Fruit fly (Drosophila melanogaster): Measurements from ENCODE around the gene CG7906.

CG7906 gene

dm6 chr3L:14272109-14273070, 36.0 kb downstream of the CG7906 start (continued):
- TF ChIP-seq ss (GFP tag; optimal IDR thresholded peaks at IDR 0.05) = peak; percentile 59 to 85
- TF ChIP-seq Smox (GFP tag; optimal IDR thresholded peaks at IDR 0.05) = peak; percentile 90
- peak; percentile 88 for TF ChIP-seq pdm3 (GFP tag; optimal IDR thresholded peaks at IDR 0.05)
- TF ChIP-seq dsx (GFP tag; optimal IDR thresholded peaks at IDR 0.05; ENCODE audit: poor library complexity, severe bottlenecking) = peak; percentile 97
- peak; percentile 98 for TF ChIP-seq CG6808 (GFP tag; optimal IDR thresholded peaks at IDR 0.05)
- TF ChIP-seq salr (GFP tag; optimal IDR thresholded peaks at IDR 0.05) = peak; percentile 87 to 97
- peak; percentile 68 for TF ChIP-seq Hr39 (GFP tag; optimal IDR thresholded peaks at IDR 0.05)
- peak; percentile 97 for TF ChIP-seq acj6 (GFP tag; optimal IDR thresholded peaks at IDR 0.05)
- TF ChIP-seq Ets21C (GFP tag; optimal IDR thresholded peaks at IDR 0.05) = peak; percentile 70
- peak; percentile 85 for TF ChIP-seq Sox102F (GFP tag; optimal IDR thresholded peaks at IDR 0.05)
- peak; percentile 97 for TF ChIP-seq Ets96B (tag; optimal IDR thresholded peaks at IDR 0.05)
- TF ChIP-seq CG6854 (GFP tag; optimal IDR thresholded peaks at IDR 0.05) = peak; percentile 94
- TF ChIP-seq fd85E (GFP tag; optimal IDR thresholded peaks at IDR 0.05) = peak; percentile 69
- peak; percentile 92 for TF ChIP-seq Met (GFP tag; optimal IDR thresholded peaks at IDR 0.05)
- TF ChIP-seq CG16779 (tag; optimal IDR thresholded peaks at IDR 0.05) = peak; percentile 97
- TF ChIP-seq topi (GFP tag; optimal IDR thresholded peaks at IDR 0.05) = peak; percentile 81
- peak; percentile 92 for TF ChIP-seq lz (GFP tag; optimal IDR thresholded peaks at IDR 0.05)
- peak; percentile 97 for TF ChIP-seq CG8119 (GFP tag; IDR thresholded peaks at IDR 0.05)
- peak; percentile 93 for TF ChIP-seq CG9139 (GFP tag; optimal IDR thresholded peaks at IDR 0.05)
- TF ChIP-seq CG11762 (GFP tag; optimal IDR thresholded peaks at IDR 0.05; ENCODE audit: insufficient read depth) = peak; percentile 91
- TF ChIP-seq dac (GFP tag; optimal IDR thresholded peaks at IDR 0.05) = peak; percentile 89
- TF ChIP-seq Lpt (GFP tag; optimal IDR thresholded peaks at IDR 0.05) = peak; percentile 96
- peak; percentile 79 for TF ChIP-seq cyc (GFP tag; optimal IDR thresholded peaks at IDR 0.05)
- TF ChIP-seq CG10669 (GFP tag; optimal IDR thresholded peaks at IDR 0.05) = peak; percentile 97
- TF ChIP-seq CG34406 (GFP tag; optimal IDR thresholded peaks at IDR 0.05) = peak; percentile 98
- peak; percentile 96 for TF ChIP-seq CG3919 (GFP tag; optimal IDR thresholded peaks at IDR 0.05)
- TF ChIP-seq Blimp-1 (GFP tag; optimal IDR thresholded peaks at IDR 0.05) = peak; percentile 68
- TF ChIP-seq esn (GFP tag; optimal IDR thresholded peaks at IDR 0.05) = peak; percentile 97
- peak; percentile 89 for TF ChIP-seq Eip75B (GFP tag; optimal IDR thresholded peaks at IDR 0.05)
- TF ChIP-seq Eip78C (GFP tag) = peak; percentile 83

- peak; percentile 15 for TF ChIP-seq CG6276 (GFP tag; optimal IDR thresholded peaks at IDR 0.05)
- TF ChIP-seq dsx (GFP tag; optimal IDR thresholded peaks at IDR 0.05; ENCODE audit: poor library complexity, severe bottlenecking) = peak; percentile 31
- TF ChIP-seq CG6808 (GFP tag; optimal IDR thresholded peaks at IDR 0.05) = peak; percentile 26
- peak; percentile 58; the same call in 2 of the 3 replicates for TF ChIP-seq CG8119 (GFP tag; IDR thresholded peaks at IDR 0.05)
- no peak for TF ChIP-seq CG11902 (GFP tag; optimal IDR thresholded peaks at IDR 0.05)
- TF ChIP-seq ss (GFP tag; optimal IDR thresholded peaks at IDR 0.05) = peak; percentile 23 to 31
- peak; percentile 26 for TF ChIP-seq achi (GFP tag; optimal IDR thresholded peaks at IDR 0.05)
- TF ChIP-seq salr (GFP tag; optimal IDR thresholded peaks at IDR 0.05) = no peak
- peak; percentile 11 for TF ChIP-seq CG1621 (tag; optimal IDR thresholded peaks at IDR 0.05)
- TF ChIP-seq Eip75B (GFP tag; optimal IDR thresholded peaks at IDR 0.05) = peak; percentile 21
- TF ChIP-seq CG15336 (GFP tag; IDR thresholded peaks at IDR 0.05) = peak; percentile 52; the same call in 1 of the 2 replicates
- peak; percentile 62 for TF ChIP-seq Sox102F (GFP tag; optimal IDR thresholded peaks at IDR 0.05)
- TF ChIP-seq fkh (GFP tag; optimal IDR thresholded peaks at IDR 0.05) = peak; percentile 70
- no peak for TF ChIP-seq CG11762 (GFP tag; optimal IDR thresholded peaks at IDR 0.05; ENCODE audit: insufficient read depth)
- peak; percentile 5 for TF ChIP-seq CG7368 (GFP tag; optimal IDR thresholded peaks at IDR 0.05)
- peak; percentile 68; the same call in 2 of the 3 replicates for TF ChIP-seq eg (GFP tag; IDR thresholded peaks at IDR 0.05)
- peak; percentile 43 for TF ChIP-seq Hr39 (GFP tag; optimal IDR thresholded peaks at IDR 0.05)
- TF ChIP-seq net (GFP tag; optimal IDR thresholded peaks at IDR 0.05) = no peak
- peak; percentile 61; the same call in 2 of the 3 replicates for TF ChIP-seq CG6163 (GFP tag; IDR thresholded peaks at IDR 0.05)
- peak; percentile 78 for TF ChIP-seq svp (GFP tag)
- TF ChIP-seq CG3919 (GFP tag; optimal IDR thresholded peaks at IDR 0.05) = peak; percentile 3
- TF ChIP-seq CG6854 (GFP tag; optimal IDR thresholded peaks at IDR 0.05) = peak; percentile 50
- TF ChIP-seq CG9139 (GFP tag; optimal IDR thresholded peaks at IDR 0.05) = peak; percentile 24
- peak; percentile 24 for TF ChIP-seq Sox14 (GFP tag; optimal IDR thresholded peaks at IDR 0.05)
- no peak for TF ChIP-seq Sox15 (GFP tag; optimal IDR thresholded peaks at IDR 0.05)
- TF ChIP-seq CG31627 (GFP tag; optimal IDR thresholded peaks at IDR 0.05) = no peak
These were observed 37.9 kb downstream of the CG7906 start, which contains the start of gene fz for dm6 chr3L:14274088-14275058. Gene fz (plus strand): TSS chr3L:14274343.
